Worm (Caenorhabditis elegans) whole organism, L4/young adult: ENCODE data around the gene Y51A2B.4.
"Not testable (repeated sequence)": the region's sequence is repeated elsewhere in the genome, so short reads cannot be mapped to it uniquely, and the experiment has no call there.

Experiments
- W03F9.2 ChIP-seq: fragments of 150-350 bp; optimal IDR thresholded peaks from 2 replicates; lab custom pipeline; 2014; ENCODE audit warnings: missing biosample characterization, missing genetic modification characterization
- dao-5 ChIP-seq: sonication (generic microtip); optimal IDR thresholded peaks from 2 replicates; lab custom pipeline; 2016; ENCODE audit warnings: missing genotype, missing genetic modification characterization, moderate library complexity, missing compliant biosample characterization
- him-1 ChIP-seq: sonication (generic microtip); optimal IDR thresholded peaks from 2 replicates; lab custom pipeline; 2016; ENCODE audit warnings: missing genotype, missing genetic modification reagents, missing genetic modification characterization, missing compliant biosample characterization

Y51A2B.4 gene

ce11 chrV:18389046-18389445, at the start of gene Y51A2B.4, which contains the start of gene Y51A2B.5:
Y51A2B.4 (minus strand) TSS chrV:18389146.
Y51A2B.5 (plus strand) TSS chrV:18389277.
- TF ChIP-seq dao-5 (tag; lab: Kevin White, UChicago) (no peak), W03F9.2 (tag; lab: Kevin White, UChicago) (no peak), him-1 (no peak)

- no peak for TF ChIP-seq dao-5 (tag; lab: Kevin White, UChicago)
- TF ChIP-seq him-1: no peak
- no peak for TF ChIP-seq W03F9.2 (tag; lab: Kevin White, UChicago)
Observed at ce11 chrV:18438081-18438480, 49.1 kb upstream of the Y51A2B.4 start, which contains the start of gene ZK262.8. ZK262.8 (plus strand) TSS chrV:18438381.

DNA sequence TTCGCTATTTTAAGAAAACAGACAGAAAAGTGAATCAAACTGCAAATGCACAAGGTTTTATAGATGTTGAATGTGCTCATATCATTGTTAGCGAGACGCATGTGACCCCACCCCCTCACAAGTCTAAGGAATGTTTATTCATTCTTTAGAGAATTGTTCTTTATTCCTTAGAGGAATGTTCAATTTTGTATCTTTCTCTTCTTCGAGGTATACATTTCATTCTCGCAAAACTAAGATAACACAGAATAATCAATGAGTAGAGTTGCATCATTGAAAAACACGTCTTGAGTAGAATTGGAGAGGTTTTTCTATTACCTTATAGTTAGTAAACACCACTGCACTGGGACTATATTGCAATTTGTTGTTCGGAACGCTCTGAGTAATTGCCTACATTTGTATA, 46.0 kb upstream of the Y51A2B.4 start, which contains the start of gene ZK262.20:
TSS of gene ZK262.20 (minus strand) at position 101 of the 400 bp plus-strand sequence.
- TF ChIP-seq him-1 (no peak), dao-5 (tag; lab: Kevin White, UChicago) (no peak), W03F9.2 (tag; lab: Kevin White, UChicago) (no peak)

ce11 chrV:18431450-18431849, 42.5 kb upstream of the Y51A2B.4 start, which contains the start of gene srw-82:
srw-82 (plus strand) TSS chrV:18431750.
- TF ChIP-seq dao-5 (tag; lab: Kevin White, UChicago): no peak

ce11 chrV:18430826-18431225, 41.9 kb upstream of the Y51A2B.4 start:
- no peak for TF ChIP-seq W03F9.2 (tag; lab: Kevin White, UChicago)
- TF ChIP-seq him-1: no peak
- TF ChIP-seq dao-5 (tag; lab: Kevin White, UChicago): no peak

- TF ChIP-seq dao-5 (tag; lab: Kevin White, UChicago) (no peak), him-1 (no peak), W03F9.2 (tag; lab: Kevin White, UChicago) (no peak)
Observed at ce11 chrV:18426280-18426679, 37.3 kb upstream of the Y51A2B.4 start, which contains the start of gene srw-83. srw-83 (plus strand) TSS chrV:18426580.

ce11 chrV:18425544-18425943, 36.6 kb upstream of the Y51A2B.4 start, which contains the start of gene ZK262.19:
ZK262.19 (minus strand) TSS chrV:18425644.
- no peak for TF ChIP-seq W03F9.2 (tag; lab: Kevin White, UChicago)
- no peak for TF ChIP-seq him-1
- no peak for TF ChIP-seq dao-5 (tag; lab: Kevin White, UChicago)

ce11 chrV:18424471-18424870, 35.5 kb upstream of the Y51A2B.4 start, which contains the start of gene ZK262.4:
ZK262.4 (minus strand) TSS chrV:18424571.
- TF ChIP-seq him-1: no peak
- TF ChIP-seq dao-5 (tag; lab: Kevin White, UChicago): no peak
- no peak for TF ChIP-seq W03F9.2 (tag; lab: Kevin White, UChicago)

- TF ChIP-seq dao-5 (tag; lab: Kevin White, UChicago): no peak
- TF ChIP-seq him-1: no peak
- TF ChIP-seq W03F9.2 (tag; lab: Kevin White, UChicago): no peak
Observed at ce11 chrV:18420797-18421196, 31.9 kb upstream of the Y51A2B.4 start, which contains the start of gene srj-26. srj-26 (plus strand) TSS chrV:18421097.

DNA sequence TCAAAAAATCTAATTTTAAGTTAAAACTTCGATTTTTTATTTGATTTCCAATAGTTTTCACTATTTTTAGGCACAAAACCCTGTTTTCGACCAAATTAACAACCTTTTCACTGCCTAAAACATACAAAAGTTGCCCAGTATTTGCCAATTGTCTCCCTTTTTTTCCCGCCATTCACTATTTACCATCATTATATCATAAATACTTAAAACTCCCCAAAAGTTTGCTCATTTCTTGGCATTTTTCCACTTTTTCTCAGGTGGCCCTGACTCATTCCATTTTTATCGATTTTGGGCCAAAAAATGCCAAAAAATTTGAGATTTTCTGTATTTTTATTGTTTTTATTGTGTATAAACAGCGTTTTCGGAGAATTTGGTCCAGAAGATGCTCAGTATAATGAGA, 25.1 kb upstream of the Y51A2B.4 start, which contains the start of gene txt-8:
TSS of gene txt-8 (plus strand) at position 301 of the 400 bp plus-strand sequence.
- TF ChIP-seq W03F9.2 (tag; lab: Kevin White, UChicago): no peak

- TF ChIP-seq dao-5 (tag; lab: Kevin White, UChicago) (no peak), W03F9.2 (tag; lab: Kevin White, UChicago) (no peak), him-1 (no peak)
Observed at ce11 chrV:18412887-18413286, 23.9 kb upstream of the Y51A2B.4 start, which contains the start of gene ZK262.2. ZK262.2 (minus strand) TSS chrV:18412987.

- TF ChIP-seq W03F9.2 (tag; lab: Kevin White, UChicago): no peak
- no peak for TF ChIP-seq him-1
- no peak for TF ChIP-seq dao-5 (tag; lab: Kevin White, UChicago)
Observed at ce11 chrV:18412351-18412750, 23.4 kb upstream of the Y51A2B.4 start.

- TF ChIP-seq him-1 (no peak), dao-5 (tag; lab: Kevin White, UChicago) (no peak), W03F9.2 (tag; lab: Kevin White, UChicago) (no peak)
Observed at ce11 chrV:18410142-18410541, 21.2 kb upstream of the Y51A2B.4 start, which contains the start of gene srh-207. srh-207 (minus strand) TSS chrV:18410242.

DNA sequence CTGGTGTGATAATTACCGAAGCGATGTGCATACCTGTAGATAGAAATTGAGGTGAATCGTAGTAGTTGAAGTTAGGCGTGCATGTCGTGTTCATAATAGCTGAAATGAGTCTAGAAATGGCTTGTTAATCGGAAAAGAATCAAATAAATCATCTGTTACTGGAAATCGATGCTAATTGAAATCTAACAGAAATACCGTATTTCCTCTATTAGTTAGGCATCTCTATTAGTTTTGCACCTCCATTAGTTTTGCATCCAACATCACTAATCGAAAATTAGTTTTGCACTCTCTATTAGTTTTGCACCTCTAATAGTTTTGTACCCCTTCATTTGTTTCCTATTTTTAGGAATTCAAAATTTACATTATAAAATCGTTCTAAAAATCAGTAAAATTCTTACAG, 15.8 kb upstream of the Y51A2B.4 start, which contains the start of gene srh-209:
TSS of gene srh-209 (minus strand) at position 101 of the 400 bp plus-strand sequence.
- not testable (repeated sequence) for TF ChIP-seq him-1; dao-5 (tag; lab: Kevin White, UChicago); W03F9.2 (tag; lab: Kevin White, UChicago)

DNA sequence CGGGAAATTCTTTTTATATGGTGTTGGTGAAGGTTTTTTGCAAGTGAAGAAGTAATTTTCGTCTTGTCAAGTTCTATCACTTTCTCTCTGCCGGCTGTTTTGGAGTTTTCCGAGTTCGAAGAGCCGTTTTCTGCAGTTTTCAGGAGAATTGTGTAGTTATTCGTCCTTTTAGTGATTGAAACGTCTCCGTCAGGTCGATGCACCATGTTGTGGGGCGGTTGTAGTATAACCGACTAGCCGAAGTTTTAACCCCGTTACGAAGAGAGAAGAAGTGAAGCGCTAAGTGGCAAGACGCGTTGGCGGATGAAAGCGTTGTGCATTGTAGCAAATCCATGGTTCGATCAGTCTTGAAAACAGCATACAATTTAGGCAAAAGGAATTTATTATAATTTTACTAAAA, 13.8 kb upstream of the Y51A2B.4 start:
- TF ChIP-seq dao-5 (tag; lab: Kevin White, UChicago) (no peak), W03F9.2 (tag; lab: Kevin White, UChicago) (no peak), him-1 (no peak)
